Fruit fly (Drosophila melanogaster) whole organism, adult: ENCODE data around the gene CG43362.

Source experiments
- CG14711 ChIP-seq: fragments of 200-800 bp; sonication (Bioruptor generic); optimal IDR thresholded peaks from 2 replicates; lab custom pipeline; 2018; ENCODE audit warnings: missing biosample characterization, mild to moderate bottlenecking, missing genetic modification characterization, moderate library complexity
- CG5204 ChIP-seq: fragments of 200-800 bp; sonication (Bioruptor generic); optimal IDR thresholded peaks from 2 replicates; lab custom pipeline; 2016; ENCODE audit warnings: missing biosample characterization, missing genetic modification characterization
- cic ChIP-seq: fragments of 200-800 bp; sonication (Bioruptor generic); optimal IDR thresholded peaks from 2 replicates; lab custom pipeline; 2017; ENCODE audit warnings: missing biosample characterization, mild to moderate bottlenecking, missing genetic modification characterization, moderate library complexity
- cnc ChIP-seq, 2 experiments: fragments of >200 bp; optimal IDR thresholded peaks; 2 replicates each; lab custom pipeline; 2017
- ovo ChIP-seq: fragments of 200-800 bp; sonication (Bioruptor generic); optimal IDR thresholded peaks from 2 replicates; lab custom pipeline; 2016; ENCODE audit warnings: missing biosample characterization, missing genetic modification characterization
- pad ChIP-seq: fragments of 200-800 bp; sonication (Bioruptor generic); optimal IDR thresholded peaks from 3 replicates; lab custom pipeline; 2017; ENCODE audit warnings: missing biosample characterization, missing genetic modification characterization, mild to moderate bottlenecking, moderate library complexity, missing genetic modification reagents
- tj ChIP-seq: fragments of 200-800 bp; sonication (Bioruptor generic); optimal IDR thresholded peaks from 3 replicates; lab custom pipeline; 2017; ENCODE audit warnings: missing biosample characterization, mild to moderate bottlenecking, missing genetic modification characterization, moderate library complexity

- TF ChIP-seq cnc (optimal IDR thresholded peaks at IDR 0.05; lab: Kevin White, UChicago) (no peak), cic (GFP tag; lab: Kevin White, UChicago) (no peak), tj (no peak), CG5204 (GFP tag; lab: Kevin White, UChicago) (no peak), pad (GFP tag; lab: Kevin White, UChicago) (no peak), ovo (GFP tag; lab: Kevin White, UChicago) (no peak), CG14711 (tag; lab: Kevin White, UChicago) (no peak)
These were observed 42.7 kb upstream of the CG43362 start for dm6 chr2L:18333831-18334437.
